Fruit fly (Drosophila melanogaster) whole organism, wandering third instar larva: ENCODE data around the gene CycD.

Experiments used
- Abd-B ChIP-seq: fragments of >200 bp; optimal IDR thresholded peaks from 2 replicates; lab custom pipeline; 2017; ENCODE audit warnings: missing biosample characterization, missing genetic modification characterization
- CG32264 ChIP-seq: fragments of 200-800 bp; sonication (Bioruptor generic); optimal IDR thresholded peaks from 2 replicates; lab custom pipeline; 2016; ENCODE audit warnings: missing biosample characterization, missing genetic modification characterization
- CrebA ChIP-seq: fragments of 200-800 bp; sonication (Bioruptor generic); optimal IDR thresholded peaks from 2 replicates; lab custom pipeline; 2016; ENCODE audit warnings: missing biosample characterization, mild to moderate bottlenecking, missing genetic modification characterization, borderline replicate concordance
- Dfd ChIP-seq: fragments of >200 bp; optimal IDR thresholded peaks from 2 replicates; lab custom pipeline; 2017; ENCODE audit warnings: missing biosample characterization, missing genetic modification characterization
- Dif ChIP-seq: fragments of 200-275, 200-300 bp; sonication (Bioruptor generic); optimal IDR thresholded peaks from 2 replicates; lab custom pipeline; 2018; ENCODE audit warnings: missing biosample characterization, missing genetic modification characterization; ENCODE audit not compliant: partially characterized antibody
- GATAd ChIP-seq: sonication (Bioruptor generic); optimal IDR thresholded peaks from 2 replicates; lab custom pipeline; 2016; ENCODE audit warnings: missing biosample characterization, missing genetic modification characterization
- HLH106 ChIP-seq: fragments of 200-800 bp; optimal IDR thresholded peaks from 3 replicates; lab custom pipeline; 2019; ENCODE audit warnings: missing biosample characterization, mild to moderate bottlenecking, missing genetic modification characterization, moderate library complexity
- Hnf4 ChIP-seq: fragments of 200-800 bp; sonication (Bioruptor generic); optimal IDR thresholded peaks from 2 replicates; lab custom pipeline; 2016; ENCODE audit warnings: missing biosample characterization, mild to moderate bottlenecking, missing genetic modification characterization
- Hr83 ChIP-seq: fragments of 200-300 bp; sonication (Bioruptor generic); optimal IDR thresholded peaks from 2 replicates; lab custom pipeline; 2016; ENCODE audit warnings: missing biosample characterization, mild to moderate bottlenecking, missing genetic modification characterization, moderate library complexity; ENCODE audit not compliant: poor library complexity, severe bottlenecking
- Jra ChIP-seq: sonication (Bioruptor generic); optimal IDR thresholded peaks from 2 replicates; lab custom pipeline; 2016; ENCODE audit warnings: missing biosample characterization, missing genetic modification characterization
- Myc ChIP-seq: fragments of >200 bp; optimal IDR thresholded peaks from 2 replicates; lab custom pipeline; 2017
- N ChIP-seq: fragments of >200 bp; optimal IDR thresholded peaks from 2 replicates; lab custom pipeline; 2018; ENCODE audit warnings: missing biosample characterization, missing external identifiers, missing genetic modification characterization
- Rel ChIP-seq, 2 experiments: fragments of 200-800 bp; sonication (Bioruptor generic) in 1 of 2; optimal IDR thresholded peaks; 2 replicates in 1 of 2; 3 replicates in 1 of 2; lab custom pipeline; 2016 to 2019; ENCODE audit warnings: mild to moderate bottlenecking in 2 of 2, missing biosample characterization in 2 of 2, missing genetic modification characterization in 2 of 2, moderate library complexity in 1 of 2
- Vsx2 ChIP-seq: fragments of 200-300, 225-300 bp; sonication (Bioruptor generic); optimal IDR thresholded peaks from 2 replicates; lab custom pipeline; 2018; ENCODE audit warnings: missing biosample characterization, missing genetic modification characterization; ENCODE audit not compliant: partially characterized antibody
- brk ChIP-seq: fragments of 200-800 bp; sonication (Bioruptor generic); optimal IDR thresholded peaks from 2 replicates; lab custom pipeline; 2016; ENCODE audit warnings: missing biosample characterization, mild to moderate bottlenecking, missing genetic modification characterization
- dmrt93B ChIP-seq: fragments of 200-800 bp; sonication (Bioruptor generic); optimal IDR thresholded peaks from 2 replicates; lab custom pipeline; 2018; ENCODE audit warnings: missing biosample characterization, mild to moderate bottlenecking, missing genetic modification characterization
- ey ChIP-seq: fragments of 200-800 bp; sonication (Bioruptor generic); optimal IDR thresholded peaks from 2 replicates; lab custom pipeline; 2016; ENCODE audit warnings: missing biosample characterization, missing genetic modification characterization
- foxo ChIP-seq, 2 experiments: fragments of 200-800 bp; sonication (Bioruptor generic); optimal IDR thresholded peaks; 2 replicates in 1 of 2; 3 replicates in 1 of 2; lab custom pipeline; 2016 to 2017; ENCODE audit warnings: missing biosample characterization in 2 of 2, missing genetic modification characterization in 2 of 2
- fru ChIP-seq: fragments of 200-800 bp; sonication (Bioruptor generic); optimal IDR thresholded peaks from 3 replicates; lab custom pipeline; 2016; ENCODE audit warnings: missing biosample characterization, mild to moderate bottlenecking, missing genetic modification characterization
- h ChIP-seq: fragments of 200-800 bp; sonication (Bioruptor generic); optimal IDR thresholded peaks from 3 replicates; lab custom pipeline; 2016; ENCODE audit warnings: missing biosample characterization, mild to moderate bottlenecking, missing genetic modification characterization
- jim ChIP-seq: fragments of 175-275, 200-325 bp; sonication (Bioruptor generic); optimal IDR thresholded peaks from 2 replicates; lab custom pipeline; 2016; ENCODE audit warnings: missing biosample characterization, mild to moderate bottlenecking, missing genetic modification characterization
- psq ChIP-seq: fragments of 200-800 bp; sonication (Bioruptor generic); optimal IDR thresholded peaks from 3 replicates; lab custom pipeline; 2017; ENCODE audit warnings: missing biosample characterization, mild to moderate bottlenecking, missing genetic modification characterization, moderate library complexity
- rgr ChIP-seq: fragments of 200-800 bp; sonication (Bioruptor generic); optimal IDR thresholded peaks from 3 replicates; lab custom pipeline; 2016; ENCODE audit warnings: missing biosample characterization, mild to moderate bottlenecking, missing genetic modification characterization
- sage ChIP-seq: fragments of 200-800 bp; sonication (Bioruptor generic); optimal IDR thresholded peaks from 2 replicates; lab custom pipeline; 2016; ENCODE audit warnings: missing biosample characterization, mild to moderate bottlenecking, missing genetic modification characterization
- tai ChIP-seq: sonication (Bioruptor generic); optimal IDR thresholded peaks from 2 replicates; lab custom pipeline; 2016; ENCODE audit warnings: missing biosample characterization, missing genetic modification characterization
- usp ChIP-seq: fragments of >200 bp; optimal IDR thresholded peaks from 2 replicates; lab custom pipeline; 2017; ENCODE audit warnings: missing biosample characterization, missing genetic modification characterization
- woc ChIP-seq: sonication (Bioruptor generic); optimal IDR thresholded peaks from 2 replicates; lab custom pipeline; 2016; ENCODE audit warnings: missing biosample characterization, mild to moderate bottlenecking, missing genetic modification characterization

CycD gene

dm6 chrX:15921655-15922054, 12.2 kb upstream of the CycD start, which contains the start of gene CG8916:
CG8916 (plus strand) TSS chrX:15921955.
- TF ChIP-seq Dfd (GFP tag; lab: Kevin White, UChicago) (no peak), CrebA (no peak), dmrt93B (GFP tag; lab: Kevin White, UChicago) (no peak), jim (GFP tag; lab: Kevin White, UChicago) (no peak), foxo (GFP tag; optimal IDR thresholded peaks at IDR 0.05; lab: Kevin White, UChicago) (no peak), usp (GFP tag; lab: Kevin White, UChicago) (no peak), Vsx2 (GFP tag; lab: Kevin White, UChicago) (no peak), CG32264 (GFP tag; lab: Kevin White, UChicago) (no peak), tai (no peak), psq (GFP tag; lab: Kevin White, UChicago) (no peak), N (GFP tag; lab: Kevin White, UChicago) (no peak), Abd-B (GFP tag; lab: Kevin White, UChicago) (no peak), Hr83 (GFP tag; lab: Kevin White, UChicago) (no peak), fru (GFP tag; lab: Kevin White, UChicago) (no peak), HLH106 (tag; lab: Kevin White, UChicago) (no peak), Dif (GFP tag; lab: Kevin White, UChicago) (no peak), rgr (no peak)

- TF ChIP-seq usp (GFP tag; lab: Kevin White, UChicago), result no peak
- TF ChIP-seq CrebA, result no peak
- no peak for TF ChIP-seq psq (GFP tag; lab: Kevin White, UChicago)
- TF ChIP-seq dmrt93B (GFP tag; lab: Kevin White, UChicago), result no peak
- no peak for TF ChIP-seq Rel (GFP tag; optimal IDR thresholded peaks at IDR 0.05; lab: Kevin White, UChicago)
- TF ChIP-seq Rel (tag; optimal IDR thresholded peaks at IDR 0.05; lab: Kevin White, UChicago), result no peak
- no peak for TF ChIP-seq Hr83 (GFP tag; lab: Kevin White, UChicago)
- no peak for TF ChIP-seq sage (GFP tag; lab: Kevin White, UChicago)
- no peak for TF ChIP-seq HLH106 (tag; lab: Kevin White, UChicago)
- no peak for TF ChIP-seq Myc
- TF ChIP-seq, all 38 proteins: peak for 0
Observed at dm6 chrX:15910570-15910969, 1.1 kb upstream of the CycD start, which contains the start of gene Lrp4. Lrp4 (plus strand) TSS chrX:15910870.

dm6 chrX:15893732-15894264, 15.7 kb downstream of the CycD start:
- TF ChIP-seq Dfd (GFP tag; lab: Kevin White, UChicago) (no peak), Dif (GFP tag; lab: Kevin White, UChicago) (no peak), h (GFP tag; lab: Kevin White, UChicago) (no peak), woc (GFP tag; lab: Kevin White, UChicago) (no peak), GATAd (GFP tag; lab: Kevin White, UChicago) (no peak), usp (GFP tag; lab: Kevin White, UChicago) (no peak)

dm6 chrX:15891606-15892345, 17.7 kb downstream of the CycD start, which contains the start of gene shi:
shi (plus strand) TSS chrX:15892116.
- TF ChIP-seq h (GFP tag; lab: Kevin White, UChicago) (no peak), woc (GFP tag; lab: Kevin White, UChicago) (peak; percentile 23), ey (GFP tag; lab: Kevin White, UChicago) (no peak), Jra (GFP tag; lab: Kevin White, UChicago) (peak; percentile 68), N (GFP tag; lab: Kevin White, UChicago) (no peak), brk (GFP tag; lab: Kevin White, UChicago) (peak; percentile 27), Hnf4 (GFP tag; lab: Kevin White, UChicago) (peak; percentile 4), fru (GFP tag; lab: Kevin White, UChicago) (peak; percentile 48), jim (GFP tag; lab: Kevin White, UChicago) (no peak)
